Fruit fly (Drosophila melanogaster): ENCODE results near the gene Crag.

The Crag gene

dm6 chrX:8574672-8575350 lies 17.0 kb upstream of the Crag start (continued):
- TF ChIP-seq lz (GFP tag; optimal IDR thresholded peaks at IDR 0.05) (peak; percentile 69), CG6792 (GFP tag; optimal IDR thresholded peaks at IDR 0.05) (peak; percentile 54), CG34406 (GFP tag; optimal IDR thresholded peaks at IDR 0.05) (peak; percentile 41), svp (GFP tag) (peak; percentile 74), dac (GFP tag; optimal IDR thresholded peaks at IDR 0.05) (no peak), Eip93F (GFP tag; optimal IDR thresholded peaks at IDR 0.05) (no peak), Lpt (GFP tag; optimal IDR thresholded peaks at IDR 0.05) (no peak), Ets96B (tag; optimal IDR thresholded peaks at IDR 0.05) (peak; percentile 42), fkh (GFP tag; optimal IDR thresholded peaks at IDR 0.05) (peak; percentile 13), Hr38 (GFP tag; optimal IDR thresholded peaks at IDR 0.05) (no peak), CG7368 (GFP tag; optimal IDR thresholded peaks at IDR 0.05) (peak; percentile 57), ss (GFP tag; optimal IDR thresholded peaks at IDR 0.05) (no peak), salr (GFP tag; optimal IDR thresholded peaks at IDR 0.05) (peak in 1 of 2 experiments; percentile 63), fd59A (GFP tag; optimal IDR thresholded peaks at IDR 0.05) (no peak), CG11762 (GFP tag; optimal IDR thresholded peaks at IDR 0.05; ENCODE audit: insufficient read depth) (peak; percentile 29), CG32006 (GFP tag; optimal IDR thresholded peaks at IDR 0.05) (peak; percentile 49), CG3032 (tag; optimal IDR thresholded peaks at IDR 0.05) (peak; percentile 28), achi (GFP tag; optimal IDR thresholded peaks at IDR 0.05) (peak; percentile 38), CG3919 (GFP tag; optimal IDR thresholded peaks at IDR 0.05) (peak; percentile 67), vri (GFP tag; optimal IDR thresholded peaks at IDR 0.05) (peak; percentile 47), CG9139 (GFP tag; optimal IDR thresholded peaks at IDR 0.05) (no peak), dsx (GFP tag; optimal IDR thresholded peaks at IDR 0.05; ENCODE audit: poor library complexity, severe bottlenecking) (peak; percentile 35), Sox102F (GFP tag; optimal IDR thresholded peaks at IDR 0.05) (peak; percentile 64), CG8632 (GFP tag; optimal IDR thresholded peaks at IDR 0.05) (peak; percentile 64), fd85E (GFP tag; optimal IDR thresholded peaks at IDR 0.05) (no peak), CG6854 (GFP tag; optimal IDR thresholded peaks at IDR 0.05) (no peak), CG15336 (GFP tag; IDR thresholded peaks at IDR 0.05) (peak; percentile 22; the same call in 1 of the 2 replicates), CG10631 (GFP tag; optimal IDR thresholded peaks at IDR 0.05) (peak; percentile 59), CG8119 (GFP tag; IDR thresholded peaks at IDR 0.05) (no peak; the same call in 2 of the 3 replicates), CG11902 (GFP tag; optimal IDR thresholded peaks at IDR 0.05) (peak; percentile 32), CG6276 (GFP tag; optimal IDR thresholded peaks at IDR 0.05) (no peak), Gug (GFP tag; IDR thresholded peaks at IDR 0.05) (peak; percentile 31; the same call in 1 of the 2 replicates), CG16779 (tag; optimal IDR thresholded peaks at IDR 0.05) (no peak), Met (GFP tag; optimal IDR thresholded peaks at IDR 0.05) (peak; percentile 68), CG4318 (GFP tag; optimal IDR thresholded peaks at IDR 0.05) (no peak), acj6 (GFP tag; optimal IDR thresholded peaks at IDR 0.05) (peak; percentile 47), Eip78C (GFP tag) (peak; percentile 91), Eip75B (GFP tag; optimal IDR thresholded peaks at IDR 0.05) (peak; percentile 66), Hr39 (GFP tag; optimal IDR thresholded peaks at IDR 0.05) (peak; percentile 61), CG1621 (tag; optimal IDR thresholded peaks at IDR 0.05) (peak; percentile 4), net (GFP tag; optimal IDR thresholded peaks at IDR 0.05) (peak; percentile 41)

dm6 chrX:8576675-8577074 lies 15.2 kb upstream of the Crag start:
- TF ChIP-seq CG6854 (GFP tag; optimal IDR thresholded peaks at IDR 0.05) = no peak
- TF ChIP-seq CG11902 (GFP tag; optimal IDR thresholded peaks at IDR 0.05) = no peak
- TF ChIP-seq CG32006 (GFP tag; optimal IDR thresholded peaks at IDR 0.05) = no peak
